Worm (Caenorhabditis elegans) whole organism, L4/young adult: ENCODE data around the gene srbc-77.

Experiments
- W03F9.2 ChIP-seq: fragments of 150-350 bp; optimal IDR thresholded peaks from 2 replicates; lab custom pipeline; 2014; ENCODE audit warnings: missing biosample characterization, missing genetic modification characterization
- dao-5 ChIP-seq: sonication (generic microtip); optimal IDR thresholded peaks from 2 replicates; lab custom pipeline; 2016; ENCODE audit warnings: missing genotype, missing genetic modification characterization, moderate library complexity, missing compliant biosample characterization
- him-1 ChIP-seq: sonication (generic microtip); optimal IDR thresholded peaks from 2 replicates; lab custom pipeline; 2016; ENCODE audit warnings: missing genotype, missing genetic modification reagents, missing genetic modification characterization, missing compliant biosample characterization

ce11 chrV:15952762-15953161, 22.8 kb downstream of the srbc-77 start, which contains the start of gene srw-56:
- no peak for TF ChIP-seq W03F9.2 (tag; lab: Kevin White, UChicago)
- no peak for TF ChIP-seq him-1
- no peak for TF ChIP-seq dao-5 (tag; lab: Kevin White, UChicago)
